Worm (Caenorhabditis elegans) whole organism, L2 larva: ENCODE measurements around the gene wht-6.
A peak's percentile ranks its signal among the peaks of the same experiment; 100 is the strongest.

Source experiments
- C34F6.9 ChIP-seq: fragments of 150-350 bp; optimal IDR thresholded peaks from 2 replicates; lab custom pipeline; 2014; ENCODE audit warnings: missing biosample characterization, missing genetic modification characterization
- F13H6.1 ChIP-seq: sonication (generic microtip); optimal IDR thresholded peaks from 2 replicates; lab custom pipeline; 2016; ENCODE audit warnings: missing genetic modification characterization, missing compliant biosample characterization
- R02D3.7 ChIP-seq: fragments of 150-350 bp; optimal IDR thresholded peaks from 2 replicates; lab custom pipeline; 2014; ENCODE audit warnings: missing biosample characterization, missing genetic modification characterization
- ZK546.5 ChIP-seq: sonication (generic microtip); optimal IDR thresholded peaks from 2 replicates; lab custom pipeline; 2017; ENCODE audit warnings: missing biosample characterization, missing genetic modification characterization
- alr-1 ChIP-seq: fragments of 150-350 bp; optimal IDR thresholded peaks from 2 replicates; lab custom pipeline; 2014; ENCODE audit warnings: missing biosample characterization, missing genetic modification characterization
- ama-1 ChIP-seq: fragments of 150-350 bp; optimal IDR thresholded peaks from 2 replicates; lab custom pipeline; 2018; ENCODE audit warnings: inconsistent platforms
- ceh-16 ChIP-seq: fragments of 150-350 bp; optimal IDR thresholded peaks from 2 replicates; lab custom pipeline; 2014; ENCODE audit warnings: missing biosample characterization, missing genetic modification characterization
- crh-2 ChIP-seq: sonication (generic microtip); optimal IDR thresholded peaks from 2 replicates; lab custom pipeline; 2017; ENCODE audit warnings: missing biosample characterization, missing genetic modification characterization
- dmd-4 ChIP-seq: sonication (generic microtip); optimal IDR thresholded peaks from 2 replicates; lab custom pipeline; 2017; ENCODE audit warnings: missing biosample characterization, missing genetic modification characterization
- elt-1 ChIP-seq: fragments of 150-350 bp; optimal IDR thresholded peaks from 2 replicates; lab custom pipeline; 2014; ENCODE audit warnings: missing biosample characterization, missing genetic modification characterization
- elt-3 ChIP-seq: sonication (generic microtip); optimal IDR thresholded peaks from 2 replicates; lab custom pipeline; 2017; ENCODE audit warnings: missing biosample characterization, missing genetic modification characterization
- fos-1 ChIP-seq: fragments of 150-350 bp; optimal IDR thresholded peaks from 2 replicates; lab custom pipeline; 2014; ENCODE audit warnings: missing biosample characterization, missing genetic modification characterization
- gmeb-1 ChIP-seq: fragments of 150-350 bp; optimal IDR thresholded peaks from 2 replicates; lab custom pipeline; 2014; ENCODE audit warnings: missing biosample characterization, missing genetic modification characterization
- lin-39 ChIP-seq: fragments of 150-350 bp; optimal IDR thresholded peaks from 2 replicates; lab custom pipeline; 2014; ENCODE audit warnings: missing biosample characterization, missing genetic modification reagents, missing genetic modification characterization
- lsy-2 ChIP-seq, 2 experiments: fragments of 150-350 bp in 1 of 2; sonication (generic microtip) in 1 of 2; optimal IDR thresholded peaks; 2 replicates each; lab custom pipeline; 2014 to 2017; ENCODE audit warnings: missing biosample characterization in 2 of 2, missing genetic modification characterization in 2 of 2
- mab-5 ChIP-seq: fragments of 150-350 bp; optimal IDR thresholded peaks from 2 replicates; lab custom pipeline; 2014; ENCODE audit warnings: missing biosample characterization, missing genetic modification characterization
- mbf-1 ChIP-seq: sonication (generic microtip); optimal IDR thresholded peaks from 2 replicates; lab custom pipeline; 2017; ENCODE audit warnings: missing biosample characterization, missing genetic modification characterization
- nhr-11 ChIP-seq: fragments of 150-350 bp; optimal IDR thresholded peaks from 2 replicates; lab custom pipeline; 2014; ENCODE audit warnings: missing biosample characterization, missing genetic modification characterization
- nhr-129 ChIP-seq: fragments of 150-350 bp; optimal IDR thresholded peaks from 2 replicates; lab custom pipeline; 2014; ENCODE audit warnings: missing biosample characterization, missing genetic modification characterization
- nhr-21 ChIP-seq: fragments of 150-350 bp; optimal IDR thresholded peaks from 2 replicates; lab custom pipeline; 2014; ENCODE audit warnings: missing biosample characterization, missing genetic modification characterization
- nhr-25 ChIP-seq: fragments of 150-350 bp; sonication (generic microtip); optimal IDR thresholded peaks from 3 replicates; lab custom pipeline; 2014; ENCODE audit warnings: missing biosample characterization, missing genetic modification characterization
- nhr-77 ChIP-seq: fragments of 150-350 bp; optimal IDR thresholded peaks from 2 replicates; lab custom pipeline; 2014; ENCODE audit warnings: missing biosample characterization, missing genetic modification characterization
- peb-1 ChIP-seq: fragments of 150-350 bp; optimal IDR thresholded peaks from 2 replicates; lab custom pipeline; 2014; ENCODE audit warnings: missing biosample characterization, missing genetic modification characterization
- sem-4 ChIP-seq: fragments of 150-350 bp; optimal IDR thresholded peaks from 2 replicates; lab custom pipeline; 2014; ENCODE audit warnings: missing biosample characterization, missing genetic modification reagents, missing genetic modification characterization
- skn-1 ChIP-seq: sonication (generic microtip); optimal IDR thresholded peaks from 2 replicates; lab custom pipeline; 2017; ENCODE audit warnings: missing biosample characterization, missing genetic modification characterization
- sma-3 ChIP-seq: sonication (generic microtip); optimal IDR thresholded peaks from 2 replicates; lab custom pipeline; 2016; ENCODE audit warnings: missing genetic modification reagents, missing genetic modification characterization, missing compliant biosample characterization
- sma-9 ChIP-seq, 2 experiments: fragments of 150-350 bp in 1 of 2; sonication (generic microtip) in 1 of 2; optimal IDR thresholded peaks; 2 replicates each; lab custom pipeline; 2014 to 2016; ENCODE audit warnings: missing genetic modification characterization in 2 of 2, mild to moderate bottlenecking in 1 of 2, missing biosample characterization in 1 of 2, missing compliant biosample characterization in 1 of 2, missing genetic modification reagents in 1 of 2, moderate library complexity in 1 of 2
- snpc-4 ChIP-seq: fragments of 150-350 bp; optimal IDR thresholded peaks from 2 replicates; lab custom pipeline; 2014; ENCODE audit warnings: missing biosample characterization, missing genetic modification characterization
- unc-39 ChIP-seq: fragments of 150-350 bp; optimal IDR thresholded peaks from 2 replicates; lab custom pipeline; 2014; ENCODE audit warnings: missing biosample characterization, missing genetic modification characterization
- unc-55 ChIP-seq: fragments of 150-350 bp; sonication (generic microtip); optimal IDR thresholded peaks from 3 replicates; lab custom pipeline; 2014; ENCODE audit warnings: missing biosample characterization, missing genetic modification reagents, missing genetic modification characterization
- zag-1 ChIP-seq: fragments of 150-350 bp; optimal IDR thresholded peaks from 2 replicates; lab custom pipeline; 2014; ENCODE audit warnings: missing biosample characterization, missing genetic modification characterization
- ztf-1 ChIP-seq: fragments of 200-800 bp; sonication (Bioruptor generic); conservative IDR thresholded peaks from 2 replicates; pipeline ENCODE4 v1.3.6; 2022; ENCODE audit warnings: missing genetic modification characterization, missing compliant biosample characterization
- ztf-11 ChIP-seq: sonication (generic microtip); optimal IDR thresholded peaks from 2 replicates; lab custom pipeline; 2017; ENCODE audit warnings: missing biosample characterization, missing genetic modification characterization
- ztf-4 ChIP-seq: fragments of 150-350 bp; optimal IDR thresholded peaks from 2 replicates; lab custom pipeline; 2014; ENCODE audit warnings: missing biosample characterization, missing genetic modification characterization

wht-6 gene

DNA sequence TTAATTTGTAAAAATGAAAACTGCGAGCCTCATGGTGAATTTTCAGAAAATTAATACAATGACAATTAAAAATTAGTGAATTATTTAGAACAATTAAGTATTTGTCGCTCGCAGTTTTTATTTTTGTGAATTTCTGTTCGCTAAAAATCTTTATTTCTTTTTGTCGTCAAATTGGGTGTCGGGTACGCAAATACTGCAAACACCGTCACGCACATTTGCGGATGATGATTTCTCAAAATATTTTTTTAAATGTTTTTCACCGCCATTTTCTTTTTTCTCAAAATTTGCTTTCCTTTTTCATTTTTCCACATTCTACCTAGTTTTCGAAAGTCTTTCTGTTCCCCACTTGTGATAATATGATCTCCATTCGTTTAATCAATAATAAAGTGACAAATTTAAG lies 17.4 kb downstream of the wht-6 start:
- TF ChIP-seq gmeb-1 (tag; lab: Kevin White, UChicago), result no peak
- peak; percentile 98 for TF ChIP-seq skn-1 (tag; lab: Kevin White, UChicago)
- peak; percentile 78 for TF ChIP-seq unc-55 (GFP tag; lab: Kevin White, UChicago)
- peak; percentile 71 to 75 for TF ChIP-seq lsy-2 (tag; optimal IDR thresholded peaks at IDR 0.05; lab: Kevin White, UChicago)
- TF ChIP-seq zag-1 (tag; lab: Kevin White, UChicago), result no peak
- peak; percentile 25 for TF ChIP-seq crh-2 (tag; lab: Kevin White, UChicago)
- TF ChIP-seq sma-9 (GFP tag; optimal IDR thresholded peaks at IDR 0.05; lab: Kevin White, UChicago), result peak; percentile 44
- no peak for TF ChIP-seq sma-9 (tag; optimal IDR thresholded peaks at IDR 0.05; lab: Kevin White, UChicago)
- peak; percentile 71 for TF ChIP-seq C34F6.9 (tag; lab: Kevin White, UChicago)
- TF ChIP-seq snpc-4, result peak; percentile 11

ce11 chrIII:6489493-6489892 lies 17.9 kb downstream of the wht-6 start, which contains the start of gene rpt-3:
rpt-3 (plus strand) TSS chrIII:6489793.
- no peak for TF ChIP-seq ztf-11 (tag; lab: Kevin White, UChicago)
- TF ChIP-seq R02D3.7 (tag; lab: Kevin White, UChicago), result no peak
- no peak for TF ChIP-seq lin-39 (tag; lab: Kevin White, UChicago)
- TF ChIP-seq mbf-1 (tag; lab: Kevin White, UChicago), result no peak
- no peak for TF ChIP-seq F13H6.1 (tag; lab: Kevin White, UChicago)
- no peak for TF ChIP-seq zag-1 (tag; lab: Kevin White, UChicago)
- no peak for TF ChIP-seq unc-39 (tag; lab: Kevin White, UChicago)
- TF ChIP-seq lsy-2 (tag; optimal IDR thresholded peaks at IDR 0.05; lab: Kevin White, UChicago), result no peak
- no peak for TF ChIP-seq crh-2 (tag; lab: Kevin White, UChicago)
- TF ChIP-seq, all 48 proteins: peak for 0

DNA sequence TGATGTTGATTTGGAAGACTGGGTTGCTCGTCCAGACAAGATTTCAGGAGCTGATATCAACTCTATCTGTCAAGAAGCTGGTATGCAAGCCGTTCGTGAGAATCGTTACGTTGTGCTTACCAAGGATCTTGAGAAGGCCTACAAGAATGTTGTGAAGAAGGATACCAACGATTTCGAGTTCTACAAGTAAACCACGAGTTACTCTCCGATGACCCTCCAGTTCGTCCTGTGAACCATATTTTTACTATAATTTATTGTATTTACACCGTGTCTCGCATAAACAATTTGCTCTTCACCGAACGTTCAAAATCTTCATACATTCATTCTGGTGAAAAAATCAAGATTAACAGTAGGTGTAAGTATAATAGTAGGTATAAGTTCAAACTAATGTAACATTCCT lies 19.4 kb downstream of the wht-6 start:
- TF ChIP-seq peb-1 (tag; lab: Kevin White, UChicago) (no peak), skn-1 (tag; lab: Kevin White, UChicago) (no peak), nhr-129 (tag; lab: Kevin White, UChicago) (no peak), ZK546.5 (tag; lab: Kevin White, UChicago) (no peak), nhr-11 (tag; lab: Kevin White, UChicago) (no peak), nhr-21 (tag; lab: Kevin White, UChicago) (no peak), ztf-4 (no peak), sma-3 (GFP tag; lab: Kevin White, UChicago) (no peak), unc-39 (tag; lab: Kevin White, UChicago) (no peak), ztf-1 (GFP tag; lab: Robert Waterston, UW) (no peak), alr-1 (tag; lab: Kevin White, UChicago) (no peak), mbf-1 (tag; lab: Kevin White, UChicago) (no peak), elt-3 (tag; lab: Kevin White, UChicago) (no peak), mab-5 (tag; lab: Kevin White, UChicago) (no peak)

DNA sequence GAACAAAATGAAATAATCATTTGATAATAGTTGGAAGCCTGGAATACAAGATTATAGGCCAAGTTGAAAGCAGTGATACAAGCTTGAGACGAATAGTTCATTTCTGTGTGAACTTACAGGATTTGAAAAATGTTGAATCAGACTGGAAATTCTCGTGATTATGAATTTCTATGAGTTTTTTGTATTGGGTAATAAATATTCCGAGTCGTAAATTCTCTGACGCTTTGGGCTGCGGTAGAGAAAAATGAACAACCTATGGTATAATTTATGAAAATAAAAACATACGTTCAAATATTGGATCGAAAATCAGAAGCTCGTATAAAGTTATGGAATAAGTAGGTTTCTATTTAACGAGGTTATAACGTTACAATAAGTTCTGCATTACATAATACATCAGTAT lies 21.3 kb downstream of the wht-6 start, which contains the start of gene srb-11:
Gene srb-11 (minus strand): TSS at position 101 of the 400 bp plus-strand sequence.
- no peak for TF ChIP-seq sem-4 (tag; lab: Kevin White, UChicago)
- no peak for TF ChIP-seq peb-1 (tag; lab: Kevin White, UChicago)
- TF ChIP-seq elt-1 (tag; lab: Kevin White, UChicago), result no peak
- TF ChIP-seq nhr-129 (tag; lab: Kevin White, UChicago), result no peak
- no peak for TF ChIP-seq ceh-16 (tag; lab: Kevin White, UChicago)
- TF ChIP-seq sma-3 (GFP tag; lab: Kevin White, UChicago), result no peak
- no peak for TF ChIP-seq crh-2 (tag; lab: Kevin White, UChicago)
- TF ChIP-seq nhr-25 (tag; lab: Kevin White, UChicago), result no peak
- no peak for TF ChIP-seq dmd-4 (tag; lab: Kevin White, UChicago)
- TF ChIP-seq C34F6.9 (tag; lab: Kevin White, UChicago), result no peak
- no peak for TF ChIP-seq nhr-77
- TF ChIP-seq ztf-4, result no peak
- TF ChIP-seq mbf-1 (tag; lab: Kevin White, UChicago), result no peak

- TF ChIP-seq sma-9 (GFP tag; optimal IDR thresholded peaks at IDR 0.05; lab: Kevin White, UChicago), result peak; percentile 24
- no peak for TF ChIP-seq sma-9 (tag; optimal IDR thresholded peaks at IDR 0.05; lab: Kevin White, UChicago)
- no peak for TF ChIP-seq ama-1 (lab: Kevin White, UChicago)
- TF ChIP-seq fos-1 (tag; lab: Kevin White, UChicago), result peak; percentile 61
- no peak for TF ChIP-seq dmd-4 (tag; lab: Kevin White, UChicago)
- no peak for TF ChIP-seq nhr-21 (tag; lab: Kevin White, UChicago)
- TF ChIP-seq, all 48 proteins: peak for 2
Measured at ce11 chrIII:6495191-6495723, 23.7 kb downstream of the wht-6 start, which contains the start of gene F23F12.13. F23F12.13 (plus strand) TSS chrIII:6495673.
